Worm (Caenorhabditis elegans): Measurements from ENCODE around the gene B0496.2.

ce11 chrIV:7433858-7434257, 13.8 kb upstream of the B0496.2 start, which contains the start of gene B0496.11:
- TF ChIP-seq F37B4.10 (GFP tag; IDR thresholded peaks at IDR 0.05) (no peak), F49E8.2 (tag; optimal IDR thresholded peaks at IDR 0.05; ENCODE audit: insufficient read depth) (no peak), nfya-2 (GFP tag; IDR thresholded peaks at IDR 0.05) (no peak)

All from whole organism, young adult.